Worm (Caenorhabditis elegans) whole organism, L1 larva: ENCODE measurements around the gene R02D5.6.

ENCODE experiments used
- C04F5.9 ChIP-seq: sonication (generic microtip); optimal IDR thresholded peaks from 2 replicates; lab custom pipeline; 2016; ENCODE audit warnings: missing genetic modification characterization, missing compliant biosample characterization
- C16A3.4 ChIP-seq: fragments of 150-350 bp; optimal IDR thresholded peaks from 2 replicates; lab custom pipeline; 2014; ENCODE audit warnings: missing biosample characterization, missing genetic modification characterization
- Y116A8C.19 ChIP-seq: sonication (generic microtip); optimal IDR thresholded peaks from 2 replicates; lab custom pipeline; 2016; ENCODE audit warnings: missing compliant biosample characterization, missing genetic modification characterization, borderline replicate concordance
- alr-1 ChIP-seq: fragments of 200-800 bp; sonication (Bioruptor generic); optimal IDR thresholded peaks from 2 replicates; lab custom pipeline; 2018; ENCODE audit warnings: borderline replicate concordance, mild to moderate bottlenecking, missing genetic modification characterization, missing compliant biosample characterization
- ama-1 ChIP-seq: fragments of 150-350 bp; optimal IDR thresholded peaks from 2 replicates; lab custom pipeline; 2014
- ceh-8 ChIP-seq: fragments of 200-800 bp; sonication (Bioruptor generic); optimal IDR thresholded peaks from 2 replicates; lab custom pipeline; 2018; ENCODE audit warnings: mild to moderate bottlenecking, missing genetic modification characterization, moderate library complexity, missing compliant biosample characterization
- ceh-82 ChIP-seq, 3 experiments: fragments of 150-350 bp in 1 of 3; sonication (generic microtip) in 2 of 3; optimal IDR thresholded peaks; 2 replicates each; lab custom pipeline; 2014 to 2017; ENCODE audit warnings: missing biosample characterization in 3 of 3, missing genetic modification characterization in 3 of 3
- ceh-88 ChIP-seq: fragments of 200-800 bp; sonication (Bioruptor generic); IDR thresholded peaks from 2 replicates; pipeline ENCODE4 v1.3.6; 2022; ENCODE audit warnings: missing genetic modification characterization, missing compliant biosample characterization
- ces-1 ChIP-seq: fragments of 150-350 bp; optimal IDR thresholded peaks from 2 replicates; lab custom pipeline; 2014; ENCODE audit warnings: missing biosample characterization, missing genetic modification reagents, missing genetic modification characterization
- dpl-1 ChIP-seq, 3 experiments: fragments of 150-350 bp in 2 of 3; sonication (generic microtip) in 1 of 3; optimal IDR thresholded peaks; 2 replicates each; lab custom pipeline; 2014 to 2017; ENCODE audit warnings: missing biosample characterization in 3 of 3, missing genetic modification characterization in 3 of 3, missing genetic modification reagents in 3 of 3
- dsc-1 ChIP-seq: sonication (generic microtip); optimal IDR thresholded peaks from 2 replicates; lab custom pipeline; 2016; ENCODE audit warnings: mild to moderate bottlenecking, missing genetic modification characterization, missing compliant biosample characterization
- elt-2 ChIP-seq: sonication (generic microtip); optimal IDR thresholded peaks from 2 replicates; lab custom pipeline; 2016; ENCODE audit warnings: missing genetic modification characterization, mild to moderate bottlenecking, inconsistent platforms, missing compliant biosample characterization, missing genetic modification reagents
- elt-3 ChIP-seq, 6 experiments: fragments of 150-350 bp in 1 of 6; sonication (generic microtip); optimal IDR thresholded peaks; 2 replicates each; lab custom pipeline; 2017 to 2018; ENCODE audit warnings: missing biosample characterization in 6 of 6, missing genetic modification characterization in 6 of 6, inconsistent platforms in 1 of 6
- ets-5 ChIP-seq: fragments of 200-800 bp; sonication (Bioruptor generic); IDR thresholded peaks from 2 replicates; pipeline ENCODE4 v1.3.6; 2022; ENCODE audit warnings: missing genetic modification characterization, missing compliant biosample characterization
- grh-1 ChIP-seq: fragments of 200-800 bp; sonication (Bioruptor generic); IDR thresholded peaks from 2 replicates; pipeline ENCODE4 v1.3.6; 2022; ENCODE audit warnings: missing genetic modification reagents, missing genetic modification characterization, missing compliant biosample characterization
- hlh-4 ChIP-seq: sonication (generic microtip); optimal IDR thresholded peaks from 2 replicates; lab custom pipeline; 2016; ENCODE audit warnings: mild to moderate bottlenecking, missing genetic modification characterization, missing compliant biosample characterization
- lin-14 ChIP-seq: fragments of 200-800 bp; sonication (Bioruptor generic); optimal IDR thresholded peaks from 2 replicates; lab custom pipeline; 2018; ENCODE audit warnings: mild to moderate bottlenecking, missing genetic modification characterization, moderate library complexity, missing compliant biosample characterization
- lin-15B ChIP-seq: fragments of 150-350 bp; sonication (generic microtip); optimal IDR thresholded peaks from 3 replicates; lab custom pipeline; 2014; ENCODE audit warnings: missing biosample characterization, missing genetic modification characterization
- lin-35 ChIP-seq, 2 experiments: fragments of 150-350 bp; optimal IDR thresholded peaks; 2 replicates each; lab custom pipeline; 2014; ENCODE audit warnings: missing biosample characterization in 2 of 2, missing genetic modification characterization in 2 of 2, missing genetic modification reagents in 2 of 2
- lin-39 ChIP-seq: fragments of 150-350 bp; optimal IDR thresholded peaks from 2 replicates; lab custom pipeline; 2014; ENCODE audit warnings: missing biosample characterization, missing genetic modification reagents, missing genetic modification characterization
- mab-9 ChIP-seq: fragments of 200-800 bp; sonication (Bioruptor generic); IDR thresholded peaks from 2 replicates; pipeline ENCODE4 v1.3.6; 2022; ENCODE audit warnings: missing genetic modification reagents, missing genetic modification characterization, missing compliant biosample characterization
- mdl-1 ChIP-seq, 2 experiments: fragments of 150-350 bp; optimal IDR thresholded peaks; 2 replicates each; lab custom pipeline; 2014 to 2017; ENCODE audit warnings: missing biosample characterization in 2 of 2, missing genetic modification characterization in 2 of 2, inconsistent platforms in 1 of 2
- mep-1 ChIP-seq: fragments of 150-350 bp; optimal IDR thresholded peaks from 2 replicates; lab custom pipeline; 2014; ENCODE audit warnings: missing biosample characterization, missing genetic modification characterization
- nhr-20 ChIP-seq: sonication (generic microtip); optimal IDR thresholded peaks from 2 replicates; lab custom pipeline; 2016; ENCODE audit warnings: mild to moderate bottlenecking, missing genetic modification characterization, missing compliant biosample characterization
- nhr-237 ChIP-seq: fragments of 150-350 bp; optimal IDR thresholded peaks from 2 replicates; lab custom pipeline; 2014; ENCODE audit warnings: missing biosample characterization, missing genetic modification characterization
- nhr-28 ChIP-seq: fragments of 150-350 bp; optimal IDR thresholded peaks from 2 replicates; lab custom pipeline; 2014; ENCODE audit warnings: missing biosample characterization, missing genetic modification characterization
- nhr-47 ChIP-seq: sonication (generic microtip); optimal IDR thresholded peaks from 2 replicates; lab custom pipeline; 2016; ENCODE audit warnings: mild to moderate bottlenecking, missing genetic modification characterization, moderate library complexity, missing compliant biosample characterization
- nhr-71 ChIP-seq: sonication (generic microtip); optimal IDR thresholded peaks from 2 replicates; lab custom pipeline; 2016; ENCODE audit warnings: mild to moderate bottlenecking, missing genetic modification characterization, moderate library complexity, missing compliant biosample characterization
- nhr-76 ChIP-seq: sonication (generic microtip); optimal IDR thresholded peaks from 2 replicates; lab custom pipeline; 2017; ENCODE audit warnings: missing biosample characterization, missing genetic modification characterization
- nhr-77 ChIP-seq: fragments of 150-350 bp; optimal IDR thresholded peaks from 2 replicates; lab custom pipeline; 2014; ENCODE audit warnings: missing biosample characterization, missing genetic modification characterization
- nhr-85 ChIP-seq: sonication (generic microtip); peaks from one replicate; lab custom pipeline; 2016; ENCODE audit warnings: missing genetic modification characterization, inconsistent platforms, missing compliant biosample characterization
- pag-3 ChIP-seq: sonication (generic microtip); optimal IDR thresholded peaks from 2 replicates; lab custom pipeline; 2017; ENCODE audit warnings: missing genetic modification characterization, mild to moderate bottlenecking, missing compliant biosample characterization, antibody characterized with exemption, borderline replicate concordance; ENCODE audit not compliant: insufficient read depth
- pqm-1 ChIP-seq: sonication (generic microtip); optimal IDR thresholded peaks from 3 replicates; lab custom pipeline; 2017; ENCODE audit warnings: missing biosample characterization, missing genetic modification characterization
- snu-23 ChIP-seq: sonication (generic microtip); optimal IDR thresholded peaks from 2 replicates; lab custom pipeline; 2016; ENCODE audit warnings: missing genetic modification characterization, missing compliant biosample characterization
- sptf-1 ChIP-seq: fragments of 150-350 bp; optimal IDR thresholded peaks from 2 replicates; lab custom pipeline; 2014; ENCODE audit warnings: missing biosample characterization, missing genetic modification characterization
- swsn-7 ChIP-seq: sonication (generic microtip); optimal IDR thresholded peaks from 2 replicates; lab custom pipeline; 2016; ENCODE audit warnings: missing genetic modification characterization, missing compliant biosample characterization
- tbx-2 ChIP-seq: sonication (generic microtip); optimal IDR thresholded peaks from 2 replicates; lab custom pipeline; 2016; ENCODE audit warnings: missing genetic modification characterization, missing compliant biosample characterization
- unc-130 ChIP-seq: fragments of 150-350 bp; optimal IDR thresholded peaks from 2 replicates; lab custom pipeline; 2017; ENCODE audit warnings: missing biosample characterization, missing genetic modification characterization, inconsistent platforms
- unc-86 ChIP-seq: sonication (generic microtip); optimal IDR thresholded peaks from 2 replicates; lab custom pipeline; 2016; ENCODE audit warnings: missing genetic modification characterization, missing compliant biosample characterization
- unc-98 ChIP-seq: fragments of 200-800 bp; sonication (Bioruptor generic); IDR thresholded peaks from 2 replicates; pipeline ENCODE4 v1.3.6; 2022; ENCODE audit warnings: missing genetic modification characterization, missing compliant biosample characterization
- zag-1 ChIP-seq: fragments of 150-350 bp; optimal IDR thresholded peaks from 2 replicates; lab custom pipeline; 2014; ENCODE audit warnings: missing biosample characterization, missing genetic modification characterization
- ztf-11 ChIP-seq, 2 experiments: sonication (generic microtip); optimal IDR thresholded peaks; 2 replicates each; lab custom pipeline; 2016 to 2017; ENCODE audit warnings: missing genetic modification characterization in 2 of 2, missing biosample characterization in 1 of 2, missing compliant biosample characterization in 1 of 2

The R02D5.6 gene

DNA sequence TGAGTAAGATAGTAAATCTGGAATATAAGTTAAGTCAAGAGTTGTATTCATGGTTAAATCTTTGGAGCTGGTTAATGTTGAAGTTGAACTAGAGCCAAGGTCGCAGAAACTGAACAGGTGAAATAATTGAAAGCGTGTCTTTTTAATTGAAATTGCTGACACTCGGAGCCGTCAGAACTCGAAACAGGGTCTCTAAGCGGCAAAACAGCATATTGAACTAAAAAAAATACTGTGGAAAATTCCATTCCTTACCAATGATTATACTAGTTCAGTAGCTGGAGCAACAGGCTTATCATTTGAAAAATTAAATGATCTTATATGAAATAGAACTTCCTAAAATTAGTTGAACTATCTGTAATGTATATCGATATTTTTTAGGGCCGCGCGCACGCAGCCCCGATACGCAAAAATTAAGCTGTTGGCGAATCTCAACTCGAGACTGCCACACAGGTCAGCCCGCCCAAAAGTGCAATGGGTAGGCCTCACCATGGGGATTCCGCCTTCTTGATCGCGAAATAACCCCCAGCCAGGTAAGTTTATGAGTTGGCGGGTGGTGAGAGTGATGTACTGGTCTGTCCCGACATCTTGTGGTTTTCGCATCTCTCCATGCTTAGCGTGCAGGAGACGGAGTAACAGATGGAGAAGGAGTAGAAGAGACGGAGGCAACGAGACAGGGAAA lies 49.6 kb downstream of the R02D5.6 start, which contains the start of gene srz-97 (continued):
- TF ChIP-seq lin-35 (GFP tag; optimal IDR thresholded peaks at IDR 0.05; lab: Kevin White, UChicago) (peak in 1 of 2 experiments; percentile 38), nhr-237 (no peak), dpl-1 (GFP tag; optimal IDR thresholded peaks at IDR 0.05; lab: Kevin White, UChicago) (peak in 1 of 3 experiments; percentile 27), lin-14 (GFP tag; lab: Kevin White, UChicago) (peak; percentile 42), mep-1 (peak; percentile 4), Y116A8C.19 (tag; lab: Kevin White, UChicago) (no peak), snu-23 (GFP tag; lab: Kevin White, UChicago) (peak; percentile 66), unc-130 (tag; lab: Kevin White, UChicago) (no peak), hlh-4 (tag; lab: Kevin White, UChicago) (peak; percentile 4), nhr-77 (tag; lab: Kevin White, UChicago) (peak; percentile 6), nhr-28 (no peak), alr-1 (tag; lab: Kevin White, UChicago) (no peak), tbx-2 (tag; lab: Kevin White, UChicago) (no peak), dsc-1 (no peak), nhr-85 (tag; lab: Kevin White, UChicago) (peak; percentile 90), ces-1 (no peak), pqm-1 (no peak), ceh-88 (GFP tag; lab: Robert Waterston, UW) (no peak), nhr-47 (tag; lab: Kevin White, UChicago) (peak; percentile 73), sptf-1 (tag; lab: Kevin White, UChicago) (no peak), grh-1 (GFP tag; lab: Robert Waterston, UW) (peak; percentile 65), mdl-1 (tag; optimal IDR thresholded peaks at IDR 0.05; lab: Kevin White, UChicago) (no peak), ztf-11 (tag; optimal IDR thresholded peaks at IDR 0.05; lab: Kevin White, UChicago) (no peak), lin-15B (tag; lab: Kevin White, UChicago) (no peak), C04F5.9 (tag; lab: Kevin White, UChicago) (no peak), ceh-82 (tag; optimal IDR thresholded peaks at IDR 0.05; lab: Kevin White, UChicago) (peak in 1 of 3 experiments; percentile 16), elt-3 (tag; optimal IDR thresholded peaks at IDR 0.05; lab: Kevin White, UChicago) (no peak), nhr-71 (tag; lab: Kevin White, UChicago) (peak; percentile 73), ceh-8 (GFP tag; lab: Kevin White, UChicago) (no peak), mab-9 (GFP tag; lab: Robert Waterston, UW) (no peak), nhr-20 (tag; lab: Kevin White, UChicago) (peak; percentile 69), swsn-7 (tag; lab: Kevin White, UChicago) (peak; percentile 58), ama-1 (lab: Kevin White, UChicago) (no peak), lin-39 (no peak), unc-86 (tag; lab: Kevin White, UChicago) (no peak), elt-2 (tag; lab: Kevin White, UChicago) (peak; percentile 65), C16A3.4 (no peak), unc-98 (GFP tag; lab: Robert Waterston, UW) (no peak), nhr-76 (tag; lab: Kevin White, UChicago) (no peak), ets-5 (GFP tag; lab: Robert Waterston, UW) (no peak), zag-1 (tag; lab: Kevin White, UChicago) (no peak), pag-3 (tag; lab: Kevin White, UChicago) (no peak)
